Fruit fly (Drosophila melanogaster): ENCODE data around the gene Gpb5.

The Gpb5 gene

dm6 chr2L:23311400-23311799, at the start of gene Gpb5:
Gene Gpb5, plus strand, starts transcription at chr2L:23311700.
- no peak for TF ChIP-seq CG8119 (GFP tag; IDR thresholded peaks at IDR 0.05)
- TF ChIP-seq CG6808 (GFP tag; optimal IDR thresholded peaks at IDR 0.05) = no peak
- TF ChIP-seq CG11902 (GFP tag; optimal IDR thresholded peaks at IDR 0.05) = no peak
- TF ChIP-seq Lpt (GFP tag; optimal IDR thresholded peaks at IDR 0.05) = no peak
- TF ChIP-seq CG16779 (tag; optimal IDR thresholded peaks at IDR 0.05) = no peak
- TF ChIP-seq Sox102F (GFP tag; optimal IDR thresholded peaks at IDR 0.05) = no peak
- no peak for TF ChIP-seq CG10669 (GFP tag; optimal IDR thresholded peaks at IDR 0.05)
- no peak for TF ChIP-seq CG6792 (GFP tag; optimal IDR thresholded peaks at IDR 0.05)
- no peak for TF ChIP-seq achi (GFP tag; optimal IDR thresholded peaks at IDR 0.05)
- no peak for TF ChIP-seq CG15336 (GFP tag; IDR thresholded peaks at IDR 0.05)
- no peak for TF ChIP-seq Sox14 (GFP tag; optimal IDR thresholded peaks at IDR 0.05)
- TF ChIP-seq CG3919 (GFP tag; optimal IDR thresholded peaks at IDR 0.05) = no peak
- TF ChIP-seq Eip75B (GFP tag; optimal IDR thresholded peaks at IDR 0.05) = no peak
- no peak for TF ChIP-seq Ets96B (tag; optimal IDR thresholded peaks at IDR 0.05)
- no peak for TF ChIP-seq CG6163 (GFP tag; IDR thresholded peaks at IDR 0.05)
- TF ChIP-seq cyc (GFP tag; optimal IDR thresholded peaks at IDR 0.05) = no peak
- TF ChIP-seq CG7368 (GFP tag; optimal IDR thresholded peaks at IDR 0.05) = no peak
- TF ChIP-seq spab (GFP tag; optimal IDR thresholded peaks at IDR 0.05) = no peak

DNA sequence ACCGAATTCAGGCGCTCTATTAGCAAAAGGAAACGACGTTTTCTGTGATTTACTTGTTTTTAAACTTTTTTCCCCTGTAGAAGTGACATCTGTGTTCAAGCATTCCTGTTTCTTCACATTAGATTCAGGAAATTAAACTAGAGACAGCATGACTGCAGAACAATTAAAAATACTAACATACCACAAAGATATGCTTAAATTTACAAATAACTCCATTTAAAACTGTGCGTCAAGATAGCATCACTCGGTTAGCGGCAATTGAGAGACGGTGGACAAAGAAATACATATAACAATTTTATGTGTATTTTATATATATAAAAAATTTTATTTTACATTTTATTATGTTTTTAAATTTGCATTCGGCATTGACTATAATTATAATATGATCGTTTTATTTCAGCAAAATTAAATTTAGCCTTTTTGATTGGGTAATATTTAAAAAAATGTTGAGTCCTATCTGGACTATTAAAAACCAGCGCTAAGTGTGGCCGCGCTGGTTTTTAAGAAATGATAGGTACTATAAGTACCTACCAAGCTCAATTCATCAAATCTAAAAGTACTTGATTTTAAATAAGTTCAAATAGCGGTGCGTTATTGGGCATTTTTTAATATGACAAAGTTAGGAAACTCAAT, 2.1 kb downstream of the Gpb5 start, which contains the start of gene Tim23:
TSS of gene Tim23 (minus strand) at position 144 of the 633 bp plus-strand sequence.
- TF ChIP-seq OdsH (GFP tag; optimal IDR thresholded peaks at IDR 0.05) (no peak), svp (GFP tag) (peak; percentile 30), net (GFP tag; optimal IDR thresholded peaks at IDR 0.05) (no peak)

- TF ChIP-seq CG8119 (GFP tag; IDR thresholded peaks at IDR 0.05) (no peak), net (GFP tag; optimal IDR thresholded peaks at IDR 0.05) (no peak), cyc (GFP tag; optimal IDR thresholded peaks at IDR 0.05) (no peak), achi (GFP tag; optimal IDR thresholded peaks at IDR 0.05) (no peak), CG16779 (tag; optimal IDR thresholded peaks at IDR 0.05) (no peak), CG3032 (tag; optimal IDR thresholded peaks at IDR 0.05) (no peak)
Measured at dm6 chr2L:23315029-23315428, 3.5 kb downstream of the Gpb5 start.

dm6 chr2L:23332239-23332810, 20.8 kb downstream of the Gpb5 start:
- TF ChIP-seq CG7368 (GFP tag; optimal IDR thresholded peaks at IDR 0.05) = no peak
- no peak for TF ChIP-seq Ets21C (GFP tag; optimal IDR thresholded peaks at IDR 0.05)
- no peak for TF ChIP-seq CG1621 (tag; optimal IDR thresholded peaks at IDR 0.05)
- TF ChIP-seq Hr39 (GFP tag; optimal IDR thresholded peaks at IDR 0.05) = no peak
- no peak for TF ChIP-seq fd85E (GFP tag; optimal IDR thresholded peaks at IDR 0.05)
- TF ChIP-seq CG9139 (GFP tag; optimal IDR thresholded peaks at IDR 0.05) = no peak
- no peak for TF ChIP-seq CG31627 (GFP tag; optimal IDR thresholded peaks at IDR 0.05)
- TF ChIP-seq Lpt (GFP tag; optimal IDR thresholded peaks at IDR 0.05) = no peak
- no peak for TF ChIP-seq topi (GFP tag; optimal IDR thresholded peaks at IDR 0.05)
- no peak for TF ChIP-seq OdsH (GFP tag; optimal IDR thresholded peaks at IDR 0.05)
- no peak for TF ChIP-seq Sox15 (GFP tag; optimal IDR thresholded peaks at IDR 0.05)
- TF ChIP-seq Sox102F (GFP tag; optimal IDR thresholded peaks at IDR 0.05) = no peak
- no peak for TF ChIP-seq cyc (GFP tag; optimal IDR thresholded peaks at IDR 0.05)
- TF ChIP-seq CG15336 (GFP tag; IDR thresholded peaks at IDR 0.05) = no peak
- TF ChIP-seq CG6163 (GFP tag; IDR thresholded peaks at IDR 0.05) = no peak
- TF ChIP-seq Gug (GFP tag; IDR thresholded peaks at IDR 0.05) = no peak
- TF ChIP-seq CG8632 (GFP tag; optimal IDR thresholded peaks at IDR 0.05) = no peak
- no peak for TF ChIP-seq Hr4 (GFP tag; optimal IDR thresholded peaks at IDR 0.05)

Data from whole organism, prepupa.